Worm (Caenorhabditis elegans): ENCODE results near the gene F49E12.10.

DNA sequence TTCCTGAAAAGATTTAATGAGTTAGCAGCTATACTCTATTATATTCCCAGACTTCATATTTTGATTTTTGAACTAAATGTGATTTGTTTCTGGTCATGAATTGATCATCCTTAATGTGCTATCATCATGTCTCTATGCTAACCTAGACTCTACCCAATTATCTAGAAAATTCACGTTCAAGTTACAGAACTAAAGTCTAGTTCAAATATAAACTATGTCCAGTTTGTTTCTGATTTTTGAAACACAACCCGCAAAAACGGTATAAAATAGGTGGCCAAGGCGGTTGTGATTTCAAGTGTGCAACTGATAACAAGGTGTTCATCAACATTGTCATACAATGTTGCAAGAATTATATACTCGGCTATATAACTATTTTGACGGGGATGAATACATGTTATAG is at the start of gene F49E12.10:
- TF ChIP-seq mls-2 (tag; optimal IDR thresholded peaks at IDR 0.05) (no peak), ces-1 (GFP tag; optimal IDR thresholded peaks at IDR 0.05) (no peak), ztf-11 (tag; optimal IDR thresholded peaks at IDR 0.05) (no peak), lin-13 (tag; optimal IDR thresholded peaks at IDR 0.05) (no peak), mep-1 (tag; optimal IDR thresholded peaks at IDR 0.05) (no peak), nhr-28 (tag; optimal IDR thresholded peaks at IDR 0.05) (no peak), nhr-12 (tag; optimal IDR thresholded peaks at IDR 0.05) (no peak), unc-39 (tag; optimal IDR thresholded peaks at IDR 0.05) (no peak)

Data from whole organism, mixed stage, embryonic.